Fruit fly (Drosophila melanogaster): Measurements from ENCODE around the gene SAK.

The SAK gene

DNA sequence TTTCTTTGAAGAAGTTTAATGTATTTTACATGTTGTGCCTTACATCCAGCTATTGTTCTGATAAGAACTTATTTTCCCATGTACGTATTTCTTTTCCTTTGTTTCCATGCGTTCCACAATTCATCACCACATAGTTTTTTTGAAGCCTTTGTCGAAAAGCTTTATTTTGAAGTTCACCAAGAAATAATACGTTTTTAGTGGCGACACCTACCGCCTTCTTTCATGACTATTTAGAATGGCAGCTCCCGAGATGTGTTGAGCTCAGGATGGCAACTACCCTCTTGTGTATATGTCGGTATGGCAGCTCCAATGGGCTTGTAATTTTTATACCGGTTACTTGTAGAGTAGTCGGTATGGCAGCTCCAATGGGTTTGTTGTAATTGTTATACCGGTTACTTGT is 31.9 kb downstream of the SAK start (continued):
- TF ChIP-seq ssp (GFP tag; IDR thresholded peaks at IDR 0.05): no peak
- peak; percentile 9 for TF ChIP-seq vfl (GFP tag; optimal IDR thresholded peaks at IDR 0.05)
- no peak for TF ChIP-seq cwo (GFP tag; optimal IDR thresholded peaks at IDR 0.05)
- no peak for TF ChIP-seq hth (optimal IDR thresholded peaks at IDR 0.05)
- TF ChIP-seq ab (GFP tag; optimal IDR thresholded peaks at IDR 0.05): no peak
- no peak for TF ChIP-seq CG11398 (GFP tag; optimal IDR thresholded peaks at IDR 0.05)
- TF ChIP-seq fru (optimal IDR thresholded peaks at IDR 0.05): no peak
- no peak for TF ChIP-seq C15 (GFP tag; IDR thresholded peaks at IDR 0.05)
- no peak for TF ChIP-seq CG8359 (GFP tag; optimal IDR thresholded peaks at IDR 0.05; ENCODE audit: borderline replicate concordance)
- TF ChIP-seq CG15696 (tag; optimal IDR thresholded peaks at IDR 0.05): peak; percentile 62
- no peak for TF ChIP-seq CG7745 (tag; optimal IDR thresholded peaks at IDR 0.05)
- no peak for TF ChIP-seq cas (GFP tag; IDR thresholded peaks at IDR 0.05)
- TF ChIP-seq CG6254 (GFP tag; optimal IDR thresholded peaks at IDR 0.05): no peak
- peak; percentile 91 for TF ChIP-seq CG8290 (GFP tag; optimal IDR thresholded peaks at IDR 0.05)
- TF ChIP-seq CG8290 (tag; optimal IDR thresholded peaks at IDR 0.05): peak in 1 of 2 experiments; percentile 84
- no peak for TF ChIP-seq seq (GFP tag; IDR thresholded peaks at IDR 0.05)
- no peak for TF ChIP-seq H15 (GFP tag; IDR thresholded peaks at IDR 0.05)
- no peak for TF ChIP-seq cg (GFP tag; optimal IDR thresholded peaks at IDR 0.05)
- no peak for TF ChIP-seq psq (GFP tag; optimal IDR thresholded peaks at IDR 0.05)
- TF ChIP-seq sob (GFP tag; IDR thresholded peaks at IDR 0.05): no peak
- no peak for TF ChIP-seq unc-4 (GFP tag; IDR thresholded peaks at IDR 0.05; ENCODE audit: partially characterized antibody)
- TF ChIP-seq trem (tag; optimal IDR thresholded peaks at IDR 0.05): peak; percentile 95
- no peak for TF ChIP-seq org-1 (GFP tag; optimal IDR thresholded peaks at IDR 0.05)
- no peak for TF ChIP-seq CG1832 (GFP tag; optimal IDR thresholded peaks at IDR 0.05)
- TF ChIP-seq tna (GFP tag; IDR thresholded peaks at IDR 0.05; ENCODE audit: partially characterized antibody): peak; percentile 13; the same call in 1 of the 2 replicates
- TF ChIP-seq aop (GFP tag; IDR thresholded peaks at IDR 0.05): no peak
- no peak for TF ChIP-seq emc (GFP tag; optimal IDR thresholded peaks at IDR 0.05)
- TF ChIP-seq CG10147 (GFP tag; optimal IDR thresholded peaks at IDR 0.05): peak; percentile 38
- no peak for TF ChIP-seq sens (GFP tag)
- no peak for TF ChIP-seq CG7357 (GFP tag; IDR thresholded peaks at IDR 0.05)
- no peak for TF ChIP-seq CG4854 (GFP tag; optimal IDR thresholded peaks at IDR 0.05)
- no peak for TF ChIP-seq wek (GFP tag; optimal IDR thresholded peaks at IDR 0.05)
- peak; percentile 58 for TF ChIP-seq CG12659 (GFP tag; optimal IDR thresholded peaks at IDR 0.05)
- TF ChIP-seq CG10321 (GFP tag; IDR thresholded peaks at IDR 0.05): no peak
- TF ChIP-seq Hr78 (GFP tag; optimal IDR thresholded peaks at IDR 0.05): no peak
- TF ChIP-seq CG8924 (tag; optimal IDR thresholded peaks at IDR 0.05): no peak
- TF ChIP-seq CG16813 (GFP tag; IDR thresholded peaks at IDR 0.05; ENCODE audit: partially characterized antibody): no peak
- no peak for TF ChIP-seq CG16815 (GFP tag; optimal IDR thresholded peaks at IDR 0.05)
- peak; percentile 87 for TF ChIP-seq CG3163 (GFP tag; optimal IDR thresholded peaks at IDR 0.05)
- TF ChIP-seq Asciz (GFP tag; optimal IDR thresholded peaks at IDR 0.05): no peak
- TF ChIP-seq Scr (GFP tag; IDR thresholded peaks at IDR 0.05; ENCODE audit: partially characterized antibody): 0 out of 2 replicates have a peak, but pooled peaks have one; percentile 22
- TF ChIP-seq CG2678 (tag; optimal IDR thresholded peaks at IDR 0.05): no peak
- TF ChIP-seq CG5953 (GFP tag; IDR thresholded peaks at IDR 0.05): no peak
- TF ChIP-seq GATAe (GFP tag; conservative IDR thresholded peaks at IDR 0.05): no peak
- TF ChIP-seq btn (GFP tag; optimal IDR thresholded peaks at IDR 0.05): no peak
- TF ChIP-seq CG12219 (GFP tag; optimal IDR thresholded peaks at IDR 0.05): no peak
- TF ChIP-seq CG11723 (GFP tag; optimal IDR thresholded peaks at IDR 0.05): no peak
- TF ChIP-seq gem (tag; optimal IDR thresholded peaks at IDR 0.05): peak; percentile 36
- TF ChIP-seq Stat92E (GFP tag; optimal IDR thresholded peaks at IDR 0.05): peak in 1 of 3 experiments; percentile 26
- TF ChIP-seq Awh (GFP tag; IDR thresholded peaks at IDR 0.05): no peak
- peak; percentile 69 for TF ChIP-seq CG14710 (tag; optimal IDR thresholded peaks at IDR 0.05)

Data from whole organism, embryonic.